Fruit fly (Drosophila melanogaster): ENCODE data around the gene AkhR.

AkhR gene

dm6 chr2L:6683992-6684882 is 31.7 kb downstream of the AkhR start, which contains the start of gene Nhe3 (continued):
- TF ChIP-seq lola (GFP tag; optimal IDR thresholded peaks at IDR 0.05): peak in 1 of 3 experiments; percentile 70
- TF ChIP-seq CG13624 (GFP tag; optimal IDR thresholded peaks at IDR 0.05): peak; percentile 80
- TF ChIP-seq Poxn (GFP tag; IDR thresholded peaks at IDR 0.05): peak; percentile 60
- peak; percentile 5 for TF ChIP-seq fd64A (GFP tag; optimal IDR thresholded peaks at IDR 0.05)
- TF ChIP-seq az2 (GFP tag; optimal IDR thresholded peaks at IDR 0.05): peak; percentile 82
- peak; percentile 59 for TF ChIP-seq CG1792 (GFP tag; optimal IDR thresholded peaks at IDR 0.05)
- peak; percentile 90 for TF ChIP-seq Rfx (GFP tag; IDR thresholded peaks at IDR 0.05)
- TF ChIP-seq CG7786 (GFP tag; optimal IDR thresholded peaks at IDR 0.05): peak; percentile 82
- TF ChIP-seq CG8359 (GFP tag; optimal IDR thresholded peaks at IDR 0.05; ENCODE audit: borderline replicate concordance): peak; percentile 24
- peak; percentile 65 for TF ChIP-seq CG12942 (GFP tag; optimal IDR thresholded peaks at IDR 0.05)
- TF ChIP-seq CG8924 (tag; optimal IDR thresholded peaks at IDR 0.05): peak; percentile 77
- peak; percentile 72 for TF ChIP-seq Atf-2 (GFP tag; optimal IDR thresholded peaks at IDR 0.05)
- peak; percentile 71 for TF ChIP-seq NK7.1 (GFP tag; optimal IDR thresholded peaks at IDR 0.05)
- peak; percentile 36 for TF ChIP-seq CG14965 (GFP tag; optimal IDR thresholded peaks at IDR 0.05; ENCODE audit: borderline replicate concordance)
- TF ChIP-seq Usf (GFP tag; optimal IDR thresholded peaks at IDR 0.05): peak; percentile 63
- TF ChIP-seq dimm (GFP tag; IDR thresholded peaks at IDR 0.05): no peak; the same call in none of the 2 replicates
- TF ChIP-seq tup (GFP tag; optimal IDR thresholded peaks at IDR 0.05): peak; percentile 74
- TF ChIP-seq CG13287 (GFP tag; IDR thresholded peaks at IDR 0.05; ENCODE audit: partially characterized antibody): peak; percentile 47; the same call in 1 of the 2 replicates
- no peak for TF ChIP-seq h (optimal IDR thresholded peaks at IDR 0.05)
- TF ChIP-seq slou (GFP tag; optimal IDR thresholded peaks at IDR 0.05): peak; percentile 49
- peak; percentile 42 for TF ChIP-seq CG33213 (GFP tag; optimal IDR thresholded peaks at IDR 0.05)
- peak; percentile 64 for TF ChIP-seq Sry-δ (GFP tag; optimal IDR thresholded peaks at IDR 0.05)
- TF ChIP-seq Trl (optimal IDR thresholded peaks at IDR 0.05): no peak
- peak; percentile 75 for TF ChIP-seq Trl (GFP tag; optimal IDR thresholded peaks at IDR 0.05)
- peak; percentile 92 for TF ChIP-seq CG30403 (GFP tag; optimal IDR thresholded peaks at IDR 0.05)
- peak; percentile 74 for TF ChIP-seq ATbp (GFP tag; optimal IDR thresholded peaks at IDR 0.05)
- peak in 1 of 2 experiments; percentile 82 for TF ChIP-seq Hr78 (GFP tag; optimal IDR thresholded peaks at IDR 0.05)
- TF ChIP-seq stwl (tag; optimal IDR thresholded peaks at IDR 0.05): peak; percentile 57
- TF ChIP-seq da (GFP tag; optimal IDR thresholded peaks at IDR 0.05): no peak
- TF ChIP-seq CG2678 (tag; optimal IDR thresholded peaks at IDR 0.05): peak; percentile 82
- peak; percentile 96 for TF ChIP-seq Ets65A (GFP tag)
- peak; percentile 74 for TF ChIP-seq klu (GFP tag; IDR thresholded peaks at IDR 0.05)
- peak; percentile 78 for TF ChIP-seq grau (tag; optimal IDR thresholded peaks at IDR 0.05)
- peak; percentile 81 for TF ChIP-seq CG4424 (GFP tag; optimal IDR thresholded peaks at IDR 0.05)
- peak; percentile 9 for TF ChIP-seq CG12071 (GFP tag; optimal IDR thresholded peaks at IDR 0.05)
- TF ChIP-seq Six4 (GFP tag; optimal IDR thresholded peaks at IDR 0.05): peak; percentile 64
- TF ChIP-seq Hsf (GFP tag; optimal IDR thresholded peaks at IDR 0.05): peak; percentile 90
- peak; percentile 95 for TF ChIP-seq CG2120 (GFP tag; optimal IDR thresholded peaks at IDR 0.05)
- TF ChIP-seq CG32532 (GFP tag; IDR thresholded peaks at IDR 0.05): peak; percentile 83
- TF ChIP-seq onecut (GFP tag; IDR thresholded peaks at IDR 0.05): peak; percentile 92
- TF ChIP-seq CG43689 (GFP tag; IDR thresholded peaks at IDR 0.05): no peak; the same call in 1 of the 2 replicates
- peak; percentile 36; the same call in 1 of the 2 replicates for TF ChIP-seq seq (GFP tag; IDR thresholded peaks at IDR 0.05)
- peak; percentile 92 for TF ChIP-seq CG8290 (GFP tag; optimal IDR thresholded peaks at IDR 0.05)
- peak; percentile 69 to 81 for TF ChIP-seq CG8290 (tag; optimal IDR thresholded peaks at IDR 0.05)
- peak; percentile 40 for TF ChIP-seq pzg (GFP tag; optimal IDR thresholded peaks at IDR 0.05)
- TF ChIP-seq CG3407 (GFP tag; optimal IDR thresholded peaks at IDR 0.05): peak; percentile 39
- peak; percentile 85 for TF ChIP-seq HLH54F (GFP tag; optimal IDR thresholded peaks at IDR 0.05)
- TF ChIP-seq CG12299 (tag; optimal IDR thresholded peaks at IDR 0.05): peak; percentile 67
- peak; percentile 81; the same call in 2 of the 4 replicates for TF ChIP-seq chinmo (GFP tag; IDR thresholded peaks at IDR 0.05; ENCODE audit: partially characterized antibody)

All from whole organism, embryonic.